Fruit fly (Drosophila melanogaster) whole organism, prepupa: ENCODE data around the gene CG13282.

Experiments used
- CG10669 ChIP-seq: fragments of 200-800 bp; sonication (Bioruptor generic); optimal IDR thresholded peaks from 3 replicates; lab custom pipeline; 2018; ENCODE audit warnings: missing biosample characterization, mild to moderate bottlenecking, missing genetic modification characterization, moderate library complexity
- CG11762 ChIP-seq: fragments of 200-800 bp; sonication (Bioruptor generic); optimal IDR thresholded peaks from 3 replicates; lab custom pipeline; 2016; ENCODE audit warnings: missing biosample characterization, missing genetic modification characterization; ENCODE audit not compliant: insufficient read depth
- CG15336 ChIP-seq: fragments of 200-800 bp; sonication (Bioruptor generic); IDR thresholded peaks from 2 replicates; pipeline ENCODE4 v1.3.6; 2022; ENCODE audit warnings: missing biosample characterization, missing genetic modification characterization
- CG1621 ChIP-seq: fragments of 200-800 bp; sonication (Bioruptor generic); optimal IDR thresholded peaks from 3 replicates; lab custom pipeline; 2018; ENCODE audit warnings: missing biosample characterization, mild to moderate bottlenecking, missing genetic modification characterization
- CG6163 ChIP-seq: fragments of 200-800 bp; sonication (Bioruptor generic); IDR thresholded peaks from 3 replicates; pipeline ENCODE4 v1.3.6; 2022; ENCODE audit warnings: missing biosample characterization, missing genetic modification characterization
- CG6276 ChIP-seq: fragments of 200-800 bp; sonication (Bioruptor generic); optimal IDR thresholded peaks from 2 replicates; lab custom pipeline; 2017; ENCODE audit warnings: missing biosample characterization, mild to moderate bottlenecking, missing genetic modification characterization
- CG6792 ChIP-seq: fragments of 200-800 bp; sonication (Bioruptor generic); optimal IDR thresholded peaks from 3 replicates; lab custom pipeline; 2016; ENCODE audit warnings: missing biosample characterization, missing genetic modification characterization
- CG6808 ChIP-seq: fragments of 200-800 bp; sonication (Bioruptor generic); optimal IDR thresholded peaks from 3 replicates; lab custom pipeline; 2017; ENCODE audit warnings: missing biosample characterization, missing genetic modification characterization, mild to moderate bottlenecking, moderate library complexity, missing genetic modification reagents
- CG6854 ChIP-seq: fragments of 200-800 bp; sonication (Bioruptor generic); optimal IDR thresholded peaks from 2 replicates; lab custom pipeline; 2017; ENCODE audit warnings: missing biosample characterization, mild to moderate bottlenecking, missing genetic modification characterization
- CG8119 ChIP-seq: fragments of 200-800 bp; sonication (Bioruptor generic); IDR thresholded peaks from 3 replicates; pipeline ENCODE4 v1.3.6; 2022; ENCODE audit warnings: missing biosample characterization, missing genetic modification characterization
- CG8319 ChIP-seq: fragments of 200-800 bp; sonication (Bioruptor generic); optimal IDR thresholded peaks from 3 replicates; lab custom pipeline; 2016; ENCODE audit warnings: missing biosample characterization, missing genetic modification characterization
- CG8632 ChIP-seq: fragments of 200-800 bp; sonication (Bioruptor generic); optimal IDR thresholded peaks from 3 replicates; lab custom pipeline; 2016; ENCODE audit warnings: missing biosample characterization, missing genetic modification characterization
- Eip75B ChIP-seq: fragments of 200-800 bp; sonication (Bioruptor generic); optimal IDR thresholded peaks from 3 replicates; lab custom pipeline; 2016; ENCODE audit warnings: missing biosample characterization, missing genetic modification characterization
- Eip78C ChIP-seq: fragments of 200-800 bp; sonication (Bioruptor generic); peaks from one replicate; lab custom pipeline; 2016; ENCODE audit warnings: missing biosample characterization, missing genetic modification characterization
- Eip93F ChIP-seq: fragments of 200-800 bp; sonication (Bioruptor generic); optimal IDR thresholded peaks from 2 replicates; lab custom pipeline; 2016; ENCODE audit warnings: missing biosample characterization, mild to moderate bottlenecking, missing genetic modification characterization
- Ets21C ChIP-seq: fragments of 200-800 bp; sonication (Bioruptor generic); optimal IDR thresholded peaks from 3 replicates; lab custom pipeline; 2016; ENCODE audit warnings: missing biosample characterization, missing genetic modification characterization
- Ets96B ChIP-seq: fragments of 200-800 bp; optimal IDR thresholded peaks from 2 replicates; lab custom pipeline; 2019; ENCODE audit warnings: missing biosample characterization, mild to moderate bottlenecking, missing genetic modification characterization, moderate library complexity
- Gug ChIP-seq: fragments of 200-800 bp; sonication (Bioruptor generic); IDR thresholded peaks from 2 replicates; pipeline ENCODE4 v1.3.6; 2022; ENCODE audit warnings: missing biosample characterization, missing genetic modification characterization
- Hr4 ChIP-seq: fragments of 200-800 bp; sonication (Bioruptor generic); optimal IDR thresholded peaks from 3 replicates; lab custom pipeline; 2016; ENCODE audit warnings: missing biosample characterization, missing genetic modification characterization
- Lpt ChIP-seq: fragments of 200-800 bp; sonication (Bioruptor generic); optimal IDR thresholded peaks from 3 replicates; lab custom pipeline; 2016; ENCODE audit warnings: missing biosample characterization, missing genetic modification characterization
- Sox14 ChIP-seq: fragments of 200-800 bp; sonication (Bioruptor generic); optimal IDR thresholded peaks from 3 replicates; lab custom pipeline; 2016; ENCODE audit warnings: missing biosample characterization, missing genetic modification characterization
- achi ChIP-seq: fragments of 200-800 bp; sonication (Bioruptor generic); optimal IDR thresholded peaks from 3 replicates; lab custom pipeline; 2016; ENCODE audit warnings: missing biosample characterization, missing genetic modification characterization
- acj6 ChIP-seq: fragments of 200-800 bp; sonication (Bioruptor generic); optimal IDR thresholded peaks from 3 replicates; lab custom pipeline; 2016; ENCODE audit warnings: missing biosample characterization, missing genetic modification characterization
- cyc ChIP-seq: fragments of 200-800 bp; sonication (Bioruptor generic); optimal IDR thresholded peaks from 3 replicates; lab custom pipeline; 2016; ENCODE audit warnings: missing biosample characterization, missing genetic modification characterization
- eg ChIP-seq: fragments of 200-800 bp; sonication (Bioruptor generic); IDR thresholded peaks from 3 replicates; pipeline ENCODE4 v1.3.6; 2022; ENCODE audit warnings: missing biosample characterization, missing genetic modification characterization
- esn ChIP-seq: fragments of 200-800 bp; sonication (Bioruptor generic); optimal IDR thresholded peaks from 2 replicates; lab custom pipeline; 2016; ENCODE audit warnings: missing biosample characterization, mild to moderate bottlenecking, missing genetic modification characterization, moderate library complexity
- fd59A ChIP-seq: fragments of 200-800 bp; sonication (Bioruptor generic); optimal IDR thresholded peaks from 2 replicates; lab custom pipeline; 2017; ENCODE audit warnings: missing biosample characterization, mild to moderate bottlenecking, missing genetic modification characterization, missing genetic modification reagents
- fkh ChIP-seq: fragments of 200-800 bp; sonication (Bioruptor generic); optimal IDR thresholded peaks from 3 replicates; lab custom pipeline; 2017; ENCODE audit warnings: missing biosample characterization, mild to moderate bottlenecking, missing genetic modification characterization, moderate library complexity
- lz ChIP-seq: fragments of 200-800 bp; sonication (Bioruptor generic); optimal IDR thresholded peaks from 3 replicates; lab custom pipeline; 2016; ENCODE audit warnings: missing biosample characterization, missing genetic modification characterization
- net ChIP-seq: fragments of 200-800 bp; sonication (Bioruptor generic); optimal IDR thresholded peaks from 3 replicates; lab custom pipeline; 2016; ENCODE audit warnings: missing biosample characterization, missing genetic modification characterization
- salr ChIP-seq, 2 experiments: fragments of 200-800 bp; sonication (Bioruptor generic); optimal IDR thresholded peaks; 3 replicates each; lab custom pipeline; 2016 to 2018; ENCODE audit warnings: missing biosample characterization in 2 of 2, missing genetic modification characterization in 2 of 2, mild to moderate bottlenecking in 1 of 2
- spab ChIP-seq: fragments of 200-800 bp; sonication (Bioruptor generic); optimal IDR thresholded peaks from 2 replicates; lab custom pipeline; 2017; ENCODE audit warnings: missing biosample characterization, mild to moderate bottlenecking, missing genetic modification characterization, missing genetic modification reagents
- ss ChIP-seq, 2 experiments: fragments of 200-800 bp; sonication (Bioruptor generic); optimal IDR thresholded peaks; 2 replicates in 1 of 2; 3 replicates in 1 of 2; lab custom pipeline; 2017 to 2018; ENCODE audit warnings: mild to moderate bottlenecking in 2 of 2, missing biosample characterization in 2 of 2, missing genetic modification characterization in 2 of 2, moderate library complexity in 1 of 2
- svp ChIP-seq: fragments of 200-800 bp; sonication (Bioruptor generic); peaks from one replicate; lab custom pipeline; 2016; ENCODE audit warnings: missing biosample characterization, missing genetic modification characterization
- topi ChIP-seq: fragments of 200-800 bp; sonication (Bioruptor generic); optimal IDR thresholded peaks from 3 replicates; lab custom pipeline; 2016; ENCODE audit warnings: missing biosample characterization, missing genetic modification characterization
- vri ChIP-seq: fragments of 200-800 bp; sonication (Bioruptor generic); optimal IDR thresholded peaks from 3 replicates; lab custom pipeline; 2016; ENCODE audit warnings: missing biosample characterization, mild to moderate bottlenecking, missing genetic modification characterization

Gene CG13282

dm6 chr2L:16837158-16837557 is 2.9 kb upstream of the CG13282 start, which contains the start of gene Nepl9:
TSS of gene Nepl9 (minus strand) at chr2L:16837258.
- TF ChIP-seq Ets96B (tag; lab: Kevin White, UChicago) (no peak), svp (GFP tag; lab: Kevin White, UChicago) (no peak), CG8319 (GFP tag; lab: Kevin White, UChicago) (no peak), CG6808 (GFP tag; lab: Kevin White, UChicago) (no peak)

dm6 chr2L:16826872-16827506 is 7.3 kb downstream of the CG13282 start, which contains the start of gene AspRS-m:
TSS of gene AspRS-m (plus strand) at chr2L:16827078.
- TF ChIP-seq CG6792 (GFP tag; lab: Kevin White, UChicago) (no peak), Ets96B (tag; lab: Kevin White, UChicago) (no peak), CG11762 (GFP tag; lab: Kevin White, UChicago) (no peak), CG6276 (no peak), spab (no peak), Ets21C (no peak), CG8632 (GFP tag; lab: Kevin White, UChicago) (no peak), lz (GFP tag; lab: Kevin White, UChicago) (no peak), fkh (GFP tag; lab: Kevin White, UChicago) (no peak), CG6854 (no peak), cyc (no peak), CG6163 (GFP tag; lab: Robert Waterston, UW) (no peak), Eip75B (no peak), esn (GFP tag; lab: Kevin White, UChicago) (no peak), Eip93F (GFP tag; lab: Kevin White, UChicago) (no peak)

DNA sequence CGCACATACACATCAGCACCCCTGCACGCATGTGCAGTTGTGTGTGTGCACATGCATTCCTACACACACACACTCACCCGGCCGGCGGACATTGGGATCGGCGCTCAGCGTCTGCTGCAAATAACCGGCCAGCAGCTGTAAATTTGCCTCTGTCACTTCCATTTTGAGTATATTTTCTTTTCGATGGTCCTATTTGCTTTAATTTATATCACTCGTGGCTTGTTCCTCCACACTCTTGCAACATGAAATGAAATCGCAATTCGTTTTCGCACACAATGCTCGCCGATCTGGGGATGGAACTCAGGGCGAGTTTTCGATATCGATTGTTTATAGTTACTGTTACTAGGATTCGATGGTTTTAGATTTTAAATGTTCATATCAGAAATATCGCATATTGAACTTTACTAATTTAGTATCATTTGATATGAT is 9.4 kb downstream of the CG13282 start, which contains the start of gene Cse1:
Cse1 (minus strand) TSS at position 303 of the 429 bp plus-strand sequence.
- TF ChIP-seq achi (no peak), Sox14 (GFP tag; lab: Kevin White, UChicago) (peak; percentile 29), topi (GFP tag; lab: Kevin White, UChicago) (peak; percentile 28), CG6854 (peak; percentile 16)

dm6 chr2L:16820993-16821392 is 13.3 kb downstream of the CG13282 start, which contains the start of gene CG13280:
TSS of gene CG13280 (minus strand) at chr2L:16821093.
- TF ChIP-seq Lpt, result no peak
- TF ChIP-seq acj6 (GFP tag; lab: Kevin White, UChicago), result no peak
- no peak for TF ChIP-seq CG6276
- TF ChIP-seq CG6808 (GFP tag; lab: Kevin White, UChicago), result no peak
- no peak for TF ChIP-seq CG1621 (tag; lab: Kevin White, UChicago)
- no peak for TF ChIP-seq CG6792 (GFP tag; lab: Kevin White, UChicago)
- no peak for TF ChIP-seq CG8119
- TF ChIP-seq Gug, result no peak
- TF ChIP-seq, all 60 proteins: peak for 0

- TF ChIP-seq fd59A (no peak), vri (GFP tag; lab: Kevin White, UChicago) (peak; percentile 82), CG6792 (GFP tag; lab: Kevin White, UChicago) (no peak), Eip78C (GFP tag; lab: Kevin White, UChicago) (peak; percentile 44), achi (no peak), Ets96B (tag; lab: Kevin White, UChicago) (no peak), svp (GFP tag; lab: Kevin White, UChicago) (peak; percentile 66)
These were observed 14.6 kb downstream of the CG13282 start for dm6 chr2L:16819714-16820113.

- TF ChIP-seq cyc (peak; percentile 51), Eip93F (GFP tag; lab: Kevin White, UChicago) (no peak), ss (GFP tag; optimal IDR thresholded peaks at IDR 0.05; lab: Kevin White, UChicago) (peak; percentile 14 to 47), salr (GFP tag; optimal IDR thresholded peaks at IDR 0.05; lab: Kevin White, UChicago) (peak; percentile 30 to 75), esn (GFP tag; lab: Kevin White, UChicago) (peak; percentile 75), CG10669 (GFP tag; lab: Kevin White, UChicago) (peak; percentile 81), achi (peak; percentile 73), CG11762 (GFP tag; lab: Kevin White, UChicago) (peak; percentile 53), vri (GFP tag; lab: Kevin White, UChicago) (peak; percentile 71), Eip78C (GFP tag; lab: Kevin White, UChicago) (peak; percentile 95), Hr4 (GFP tag; lab: Kevin White, UChicago) (peak; percentile 80), lz (GFP tag; lab: Kevin White, UChicago) (peak; percentile 57), net (GFP tag; lab: Kevin White, UChicago) (peak; percentile 70), topi (GFP tag; lab: Kevin White, UChicago) (peak; percentile 63), Eip75B (peak; percentile 69), Ets96B (tag; lab: Kevin White, UChicago) (peak; percentile 72), CG6276 (peak; percentile 72), eg (GFP tag; lab: Robert Waterston, UW) (no peak; the same call in 1 of the 3 replicates), Lpt (peak; percentile 66), CG6792 (GFP tag; lab: Kevin White, UChicago) (peak; percentile 72), CG15336 (peak; percentile 84), fkh (GFP tag; lab: Kevin White, UChicago) (no peak), Gug (peak; percentile 52; the same call in 1 of the 2 replicates)
These were observed 15.8 kb downstream of the CG13282 start for dm6 chr2L:16818335-16818973.
